Fruit fly (Drosophila melanogaster) whole organism, adult: ENCODE measurements around the gene peg.

ENCODE experiments used
- CG11617 ChIP-seq: fragments of 200-800 bp; sonication (Bioruptor generic); optimal IDR thresholded peaks from 2 replicates; lab custom pipeline; 2017; ENCODE audit warnings: mild to moderate bottlenecking, missing biosample characterization, missing genetic modification reagents, missing genetic modification characterization
- CG12768 ChIP-seq: fragments of 200-800 bp; sonication (Bioruptor generic); optimal IDR thresholded peaks from 2 replicates; lab custom pipeline; 2017; ENCODE audit warnings: missing biosample characterization, missing genetic modification characterization, mild to moderate bottlenecking, moderate library complexity, missing genetic modification reagents
- CG14711 ChIP-seq: fragments of 200-800 bp; sonication (Bioruptor generic); optimal IDR thresholded peaks from 2 replicates; lab custom pipeline; 2018; ENCODE audit warnings: missing biosample characterization, mild to moderate bottlenecking, missing genetic modification characterization, moderate library complexity
- CG1620 ChIP-seq: fragments of 200-800 bp; sonication (Bioruptor generic); optimal IDR thresholded peaks from 2 replicates; lab custom pipeline; 2016; ENCODE audit warnings: missing biosample characterization, missing genetic modification characterization
- CG33017 ChIP-seq: fragments of 200-800 bp; sonication (Bioruptor generic); optimal IDR thresholded peaks from 2 replicates; lab custom pipeline; 2018; ENCODE audit warnings: missing biosample characterization, mild to moderate bottlenecking, missing genetic modification characterization, moderate library complexity
- CG5204 ChIP-seq: fragments of 200-800 bp; sonication (Bioruptor generic); optimal IDR thresholded peaks from 2 replicates; lab custom pipeline; 2016; ENCODE audit warnings: missing biosample characterization, missing genetic modification characterization
- CG7045 ChIP-seq: fragments of 200-800 bp; sonication (Bioruptor generic); optimal IDR thresholded peaks from 2 replicates; lab custom pipeline; 2017; ENCODE audit warnings: missing biosample characterization, mild to moderate bottlenecking, missing genetic modification characterization
- CG7101 ChIP-seq: fragments of 200-800 bp; sonication (Bioruptor generic); optimal IDR thresholded peaks from 2 replicates; lab custom pipeline; 2018; ENCODE audit warnings: missing biosample characterization, mild to moderate bottlenecking, missing genetic modification characterization, moderate library complexity
- Clk ChIP-seq: fragments of 200-800 bp; sonication (Bioruptor generic); optimal IDR thresholded peaks from 2 replicates; lab custom pipeline; 2017; ENCODE audit warnings: missing biosample characterization, missing genetic modification characterization
- Crg-1 ChIP-seq: fragments of 200-800 bp; sonication (Bioruptor generic); optimal IDR thresholded peaks from 2 replicates; lab custom pipeline; 2016; ENCODE audit warnings: missing biosample characterization, missing genetic modification characterization
- Hr96 ChIP-seq: fragments of 200-800 bp; sonication (Bioruptor generic); optimal IDR thresholded peaks from 2 replicates; lab custom pipeline; 2016; ENCODE audit warnings: missing biosample characterization, missing genetic modification characterization
- Mnt ChIP-seq: fragments of 200-800 bp; sonication (Bioruptor generic); optimal IDR thresholded peaks from 2 replicates; lab custom pipeline; 2016; ENCODE audit warnings: missing biosample characterization, mild to moderate bottlenecking, missing genetic modification characterization
- bab1 ChIP-seq: fragments of 200-800 bp; sonication (Bioruptor generic); optimal IDR thresholded peaks from 3 replicates; lab custom pipeline; 2019; ENCODE audit warnings: missing biosample characterization, mild to moderate bottlenecking, missing genetic modification characterization, moderate library complexity
- cic ChIP-seq: fragments of 200-800 bp; sonication (Bioruptor generic); optimal IDR thresholded peaks from 2 replicates; lab custom pipeline; 2017; ENCODE audit warnings: missing biosample characterization, mild to moderate bottlenecking, missing genetic modification characterization, moderate library complexity
- cnc ChIP-seq, 2 experiments: fragments of >200 bp; optimal IDR thresholded peaks; 2 replicates each; lab custom pipeline; 2017
- kay ChIP-seq: fragments of 200-800 bp; sonication (Bioruptor generic); peaks from one replicate; lab custom pipeline; 2016; ENCODE audit warnings: missing biosample characterization, missing genetic modification characterization, borderline replicate concordance
- ovo ChIP-seq: fragments of 200-800 bp; sonication (Bioruptor generic); optimal IDR thresholded peaks from 2 replicates; lab custom pipeline; 2016; ENCODE audit warnings: missing biosample characterization, missing genetic modification characterization
- pad ChIP-seq: fragments of 200-800 bp; sonication (Bioruptor generic); optimal IDR thresholded peaks from 3 replicates; lab custom pipeline; 2017; ENCODE audit warnings: missing biosample characterization, missing genetic modification characterization, mild to moderate bottlenecking, moderate library complexity, missing genetic modification reagents
- tj ChIP-seq: fragments of 200-800 bp; sonication (Bioruptor generic); optimal IDR thresholded peaks from 3 replicates; lab custom pipeline; 2017; ENCODE audit warnings: missing biosample characterization, mild to moderate bottlenecking, missing genetic modification characterization, moderate library complexity
- toe ChIP-seq: fragments of 200-800 bp; sonication (Bioruptor generic); optimal IDR thresholded peaks from 2 replicates; lab custom pipeline; 2016; ENCODE audit warnings: missing biosample characterization, missing genetic modification characterization

The peg gene

DNA sequence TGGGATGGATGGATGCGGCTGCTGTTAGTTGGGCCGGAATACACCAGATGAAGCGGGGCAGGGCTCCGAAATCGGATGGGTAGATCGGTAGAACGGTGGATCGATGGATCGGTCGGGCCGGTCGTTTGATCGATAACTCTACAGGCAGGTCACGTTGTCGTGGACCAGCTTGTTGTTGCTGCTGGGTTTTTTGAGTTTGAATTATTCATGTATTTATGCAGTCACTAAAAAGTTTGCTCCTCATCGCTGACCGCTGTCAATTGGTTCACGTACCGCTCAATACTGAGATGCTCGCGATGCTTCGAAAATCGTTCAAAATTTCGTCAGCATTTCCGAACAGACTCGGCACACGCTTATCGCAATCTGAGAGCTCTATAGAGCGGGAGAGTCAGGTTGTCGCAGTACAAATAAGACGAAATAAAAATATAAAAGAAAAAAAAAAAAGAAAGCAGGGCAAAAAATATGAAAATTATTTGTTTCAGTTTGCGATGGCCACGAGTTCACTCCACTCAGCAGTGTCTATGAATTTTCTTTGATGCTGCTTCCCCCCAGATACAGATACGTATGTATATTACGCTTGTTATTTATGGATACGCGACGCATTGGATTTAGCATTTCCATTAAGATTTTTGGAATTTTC lies at the start of gene peg:
Gene peg (minus strand): TSS at position 262 of the 640 bp plus-strand sequence.
- no peak for TF ChIP-seq CG14711
- peak; percentile 24 for TF ChIP-seq CG33017 (tag; lab: Kevin White, UChicago)
- peak; percentile 0 for TF ChIP-seq Hr96 (GFP tag; lab: Kevin White, UChicago)
- TF ChIP-seq tj = peak; percentile 6
- peak; percentile 39 for TF ChIP-seq CG12768 (GFP tag; lab: Kevin White, UChicago)
- TF ChIP-seq ovo (GFP tag; lab: Kevin White, UChicago) = no peak
- TF ChIP-seq CG7101 (tag; lab: Kevin White, UChicago) = no peak
- no peak for TF ChIP-seq CG7045 (GFP tag; lab: Kevin White, UChicago)
- TF ChIP-seq cic (GFP tag; lab: Kevin White, UChicago) = peak; percentile 16

DNA sequence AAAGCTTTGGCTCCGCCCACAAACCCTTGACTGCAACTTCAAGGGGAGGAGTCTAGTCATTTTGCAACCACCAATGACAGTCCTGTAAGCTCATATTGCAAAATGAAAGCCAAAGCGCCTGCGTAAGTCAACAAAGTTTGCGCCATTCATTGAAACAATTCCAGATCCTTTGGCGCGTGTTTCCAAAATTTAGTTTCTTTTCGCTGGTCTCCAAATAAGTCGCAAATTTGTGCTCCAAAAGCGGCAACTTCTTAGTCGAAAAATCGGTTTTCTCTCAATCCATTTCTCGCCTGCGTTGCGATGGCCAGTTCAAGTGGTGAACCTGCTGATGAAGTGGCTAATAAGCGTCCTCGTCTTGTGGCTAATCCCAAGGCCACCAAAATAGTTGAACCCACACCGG lies 49.7 kb upstream of the peg start, which contains the start of gene dmrt93B:
Gene dmrt93B (plus strand): TSS at position 301 of the 400 bp plus-strand sequence.
- TF ChIP-seq Clk (no peak), CG12768 (GFP tag; lab: Kevin White, UChicago) (no peak), ovo (GFP tag; lab: Kevin White, UChicago) (no peak), cic (GFP tag; lab: Kevin White, UChicago) (no peak), bab1 (GFP tag; lab: Kevin White, UChicago) (no peak), pad (GFP tag; lab: Kevin White, UChicago) (no peak), Crg-1 (GFP tag; lab: Kevin White, UChicago) (no peak), tj (no peak), CG33017 (tag; lab: Kevin White, UChicago) (no peak), kay (GFP tag; lab: Kevin White, UChicago) (no peak), CG14711 (no peak), cnc (optimal IDR thresholded peaks at IDR 0.05; lab: Kevin White, UChicago) (no peak), CG7101 (tag; lab: Kevin White, UChicago) (no peak), CG1620 (no peak), toe (no peak)

DNA sequence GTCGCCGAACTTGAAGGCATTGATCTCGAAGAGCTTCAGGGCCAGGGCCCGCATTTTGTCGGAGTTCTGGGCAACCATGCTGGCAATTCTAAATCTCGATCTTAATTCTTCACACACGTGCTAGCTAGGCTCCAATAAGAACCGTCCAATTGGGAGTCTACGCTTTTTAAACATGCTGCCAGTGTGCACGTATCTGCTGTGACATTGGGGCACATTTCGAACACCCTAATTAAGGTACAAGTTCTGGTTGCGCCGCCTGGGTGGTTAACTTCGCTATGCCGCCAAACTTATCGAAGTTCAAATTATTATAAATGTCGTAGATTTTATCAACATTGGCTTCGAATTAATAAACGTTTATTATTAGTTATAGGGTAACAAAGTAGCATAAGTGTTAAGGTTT lies 49.2 kb upstream of the peg start, which contains the start of gene r-l:
Gene r-l (minus strand): TSS at position 179 of the 400 bp plus-strand sequence.
- TF ChIP-seq CG11617 (GFP tag; lab: Kevin White, UChicago) = no peak
- peak; percentile 67 for TF ChIP-seq Mnt (GFP tag; lab: Kevin White, UChicago)
- no peak for TF ChIP-seq Clk
- peak; percentile 6 for TF ChIP-seq CG7101 (tag; lab: Kevin White, UChicago)
- TF ChIP-seq bab1 (GFP tag; lab: Kevin White, UChicago) = peak; percentile 64
- no peak for TF ChIP-seq CG33017 (tag; lab: Kevin White, UChicago)

dm6 chr3R:21071943-21072500 lies 48.1 kb upstream of the peg start:
- TF ChIP-seq ovo (GFP tag; lab: Kevin White, UChicago) (no peak), cnc (optimal IDR thresholded peaks at IDR 0.05; lab: Kevin White, UChicago) (no peak), tj (no peak), Mnt (GFP tag; lab: Kevin White, UChicago) (no peak), pad (GFP tag; lab: Kevin White, UChicago) (no peak), CG5204 (GFP tag; lab: Kevin White, UChicago) (no peak)

DNA sequence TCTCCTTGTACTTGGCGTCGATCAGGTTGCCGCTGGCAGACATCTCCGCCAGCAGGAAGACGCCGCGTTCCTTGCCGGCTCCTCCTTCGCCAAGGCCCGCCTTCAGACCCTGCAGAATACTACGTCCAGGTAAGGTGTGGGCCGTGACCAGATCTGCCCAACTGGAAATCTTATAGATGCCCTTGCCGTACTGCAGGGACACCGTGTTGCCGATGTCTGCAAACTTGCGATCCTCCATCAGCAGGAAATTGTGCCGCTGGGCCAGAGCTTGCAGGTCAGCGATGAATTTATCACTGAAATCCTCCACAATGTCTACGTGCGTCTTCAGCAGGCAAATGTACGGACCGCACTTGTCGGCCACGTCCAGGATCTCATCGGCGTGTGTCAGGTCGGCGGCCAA lies 47.3 kb upstream of the peg start:
- TF ChIP-seq CG7101 (tag; lab: Kevin White, UChicago) (no peak), bab1 (GFP tag; lab: Kevin White, UChicago) (no peak), CG1620 (no peak), CG12768 (GFP tag; lab: Kevin White, UChicago) (no peak), kay (GFP tag; lab: Kevin White, UChicago) (no peak), Clk (no peak), cnc (optimal IDR thresholded peaks at IDR 0.05; lab: Kevin White, UChicago) (no peak), CG11617 (GFP tag; lab: Kevin White, UChicago) (no peak), CG33017 (tag; lab: Kevin White, UChicago) (no peak), cic (GFP tag; lab: Kevin White, UChicago) (no peak), pad (GFP tag; lab: Kevin White, UChicago) (no peak), tj (no peak), Mnt (GFP tag; lab: Kevin White, UChicago) (no peak), Crg-1 (GFP tag; lab: Kevin White, UChicago) (no peak), ovo (GFP tag; lab: Kevin White, UChicago) (no peak), CG5204 (GFP tag; lab: Kevin White, UChicago) (no peak)

DNA sequence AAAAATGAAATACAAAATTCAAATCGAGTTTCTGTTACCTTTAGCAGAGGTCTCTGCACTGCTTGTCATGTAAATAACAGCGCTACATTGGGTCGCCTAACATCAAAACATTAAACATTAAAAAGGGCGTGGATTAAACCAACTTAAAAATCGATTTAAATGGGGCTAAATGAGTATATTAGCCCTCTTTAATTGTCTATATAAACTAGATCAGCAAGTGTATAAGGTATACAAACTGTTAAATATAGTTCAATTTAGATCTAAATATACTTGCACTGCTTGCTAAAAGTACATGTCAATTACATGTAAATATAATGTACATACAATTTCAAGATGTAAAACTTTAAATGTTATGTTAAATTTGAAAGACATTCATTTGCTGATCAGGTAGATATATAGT lies 45.8 kb upstream of the peg start:
- TF ChIP-seq CG33017 (tag; lab: Kevin White, UChicago) (no peak), kay (GFP tag; lab: Kevin White, UChicago) (peak; percentile 17)

DNA sequence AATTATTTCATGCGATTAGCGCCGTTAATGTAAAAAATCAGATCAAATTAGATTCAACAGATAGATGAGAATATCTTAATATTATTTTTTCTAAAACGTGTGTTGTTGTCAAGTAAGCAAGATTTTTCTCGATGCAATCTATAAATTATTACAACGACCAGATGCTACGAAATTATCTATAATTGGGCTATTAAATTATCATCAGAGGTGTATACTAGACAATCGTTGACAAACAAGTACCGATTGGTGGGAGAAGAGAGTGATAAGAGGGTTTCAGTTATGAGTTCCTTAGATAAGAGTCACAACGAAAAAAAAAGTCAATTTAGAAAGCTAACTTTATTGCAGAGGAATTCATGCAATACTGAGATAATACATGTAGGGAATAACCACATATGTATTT lies 43.6 kb upstream of the peg start:
- TF ChIP-seq CG11617 (GFP tag; lab: Kevin White, UChicago) = no peak
- TF ChIP-seq Hr96 (GFP tag; lab: Kevin White, UChicago) = no peak
- TF ChIP-seq cnc (optimal IDR thresholded peaks at IDR 0.05; lab: Kevin White, UChicago) = no peak
- no peak for TF ChIP-seq Clk
- TF ChIP-seq Crg-1 (GFP tag; lab: Kevin White, UChicago) = no peak
- TF ChIP-seq kay (GFP tag; lab: Kevin White, UChicago) = peak; percentile 63
- TF ChIP-seq tj = no peak
- TF ChIP-seq CG7101 (tag; lab: Kevin White, UChicago) = no peak
